Worm (Caenorhabditis elegans): ENCODE data around the gene C15H11.13.

DNA sequence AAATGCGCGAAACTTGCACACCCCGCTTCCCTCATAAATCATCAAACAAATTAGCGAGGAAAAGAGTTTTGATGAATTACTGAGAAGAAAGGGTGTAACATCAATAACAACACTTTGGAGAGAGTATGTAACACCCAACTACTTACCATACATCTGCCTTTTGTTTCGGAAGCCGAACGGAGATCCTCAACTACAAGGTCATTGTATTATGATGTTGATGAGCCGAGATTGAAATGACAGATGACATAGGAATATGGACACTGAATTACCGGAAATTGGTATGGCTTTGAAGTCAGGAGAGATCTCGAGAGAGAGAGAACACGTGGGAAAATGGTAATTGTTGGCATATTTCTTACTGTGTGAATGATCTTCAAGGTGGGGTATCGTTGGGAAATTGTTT is 31.2 kb downstream of the C15H11.13 start:
- TF ChIP-seq W03F9.2 (tag; optimal IDR thresholded peaks at IDR 0.05) (no peak), dao-5 (tag; optimal IDR thresholded peaks at IDR 0.05) (no peak), him-1 (tag; optimal IDR thresholded peaks at IDR 0.05) (no peak)
